Fruit fly (Drosophila melanogaster) whole organism, embryonic: ENCODE results near the gene CG9920.

Experiments
- Blimp-1 ChIP-seq: fragments of 200-800 bp; sonication (Bioruptor generic); optimal IDR thresholded peaks from 3 replicates; lab custom pipeline; 2018; ENCODE audit warnings: missing biosample characterization, missing genetic modification characterization, mild to moderate bottlenecking, moderate library complexity, missing genetic modification reagents
- CG10565 ChIP-seq: fragments of 200-800 bp; sonication (Bioruptor generic); optimal IDR thresholded peaks from 3 replicates; lab custom pipeline; 2016; ENCODE audit warnings: missing biosample characterization, mild to moderate bottlenecking, missing genetic modification characterization
- CG10654 ChIP-seq: fragments of 200-800 bp; sonication (Bioruptor generic); optimal IDR thresholded peaks from 2 replicates; lab custom pipeline; 2016; ENCODE audit warnings: missing biosample characterization, missing genetic modification characterization
- CG10979 ChIP-seq: fragments of 200-800 bp; sonication (Bioruptor generic); optimal IDR thresholded peaks from 2 replicates; lab custom pipeline; 2018; ENCODE audit warnings: missing biosample characterization, mild to moderate bottlenecking, missing genetic modification characterization, moderate library complexity
- CG16813 ChIP-seq: fragments of 200-800 bp; sonication (Bioruptor generic); IDR thresholded peaks from 3 replicates; pipeline ENCODE4 v1.3.6; 2022; ENCODE audit warnings: missing biosample characterization, missing genetic modification characterization; ENCODE audit not compliant: partially characterized antibody
- CG17186 ChIP-seq: fragments of 200-800 bp; sonication (Bioruptor generic); optimal IDR thresholded peaks from 3 replicates; lab custom pipeline; 2017; ENCODE audit warnings: missing biosample characterization, missing genetic modification reagents, missing genetic modification characterization
- CG17568 ChIP-seq: fragments of 200-800 bp; sonication (Bioruptor generic); optimal IDR thresholded peaks from 2 replicates; lab custom pipeline; 2018; ENCODE audit warnings: missing biosample characterization, mild to moderate bottlenecking, missing genetic modification characterization, moderate library complexity
- CG17802 ChIP-seq: fragments of 200-800 bp; sonication (Bioruptor generic); optimal IDR thresholded peaks from 2 replicates; lab custom pipeline; 2018; ENCODE audit warnings: missing biosample characterization, mild to moderate bottlenecking, missing genetic modification characterization, moderate library complexity
- CG17829 ChIP-seq: fragments of 200-800 bp; optimal IDR thresholded peaks from 2 replicates; lab custom pipeline; 2019; ENCODE audit warnings: missing biosample characterization, mild to moderate bottlenecking, missing genetic modification characterization, moderate library complexity
- CG1792 ChIP-seq: fragments of 200-800 bp; sonication (Bioruptor generic); optimal IDR thresholded peaks from 2 replicates; lab custom pipeline; 2016; ENCODE audit warnings: missing biosample characterization, missing genetic modification characterization
- CG18476 ChIP-seq: fragments of 200-800 bp; sonication (Bioruptor generic); optimal IDR thresholded peaks from 2 replicates; lab custom pipeline; 2016; ENCODE audit warnings: missing biosample characterization, mild to moderate bottlenecking, missing genetic modification characterization
- CG18619 ChIP-seq: fragments of 200-800 bp; sonication (Bioruptor generic); optimal IDR thresholded peaks from 3 replicates; lab custom pipeline; 2017; ENCODE audit warnings: missing biosample characterization, mild to moderate bottlenecking, missing genetic modification characterization
- CG2129 ChIP-seq: fragments of 200-800 bp; sonication (Bioruptor generic); IDR thresholded peaks from 2 replicates; pipeline ENCODE4 v1.3.6; 2022; ENCODE audit warnings: missing biosample characterization, missing genetic modification characterization; ENCODE audit not compliant: partially characterized antibody
- CG31388 ChIP-seq: fragments of 200-800 bp; sonication (Bioruptor generic); optimal IDR thresholded peaks from 2 replicates; lab custom pipeline; 2016; ENCODE audit warnings: missing biosample characterization, missing genetic modification characterization
- CG3281 ChIP-seq: fragments of 200-800 bp; sonication (Bioruptor generic); optimal IDR thresholded peaks from 3 replicates; lab custom pipeline; 2017; ENCODE audit warnings: missing biosample characterization, mild to moderate bottlenecking, missing genetic modification characterization
- CG4854 ChIP-seq: fragments of 200-800 bp; sonication (Bioruptor generic); optimal IDR thresholded peaks from 2 replicates; lab custom pipeline; 2016; ENCODE audit warnings: missing biosample characterization, missing genetic modification characterization, inconsistent platforms
- CG6254 ChIP-seq: fragments of 200-800 bp; sonication (Bioruptor generic); optimal IDR thresholded peaks from 3 replicates; lab custom pipeline; 2017; ENCODE audit warnings: mild to moderate bottlenecking, missing biosample characterization, missing genetic modification reagents, missing genetic modification characterization
- CG7928 ChIP-seq: fragments of 200-800 bp; sonication (Bioruptor generic); optimal IDR thresholded peaks from 2 replicates; lab custom pipeline; 2017; ENCODE audit warnings: missing biosample characterization, mild to moderate bottlenecking, missing genetic modification characterization
- CG8388 ChIP-seq: fragments of 200-800 bp; sonication (Bioruptor generic); optimal IDR thresholded peaks from 2 replicates; lab custom pipeline; 2019; ENCODE audit warnings: missing biosample characterization, mild to moderate bottlenecking, missing genetic modification characterization, moderate library complexity
- Deaf1 ChIP-seq: fragments of 200-800 bp; optimal IDR thresholded peaks from 3 replicates; lab custom pipeline; 2019; ENCODE audit warnings: missing biosample characterization, mild to moderate bottlenecking, missing genetic modification characterization, moderate library complexity
- Drgx ChIP-seq: fragments of 200-800 bp; sonication (Bioruptor generic); IDR thresholded peaks from 2 replicates; pipeline ENCODE4 v1.3.6; 2022; ENCODE audit warnings: missing biosample characterization, missing genetic modification characterization
- E2f1 ChIP-seq: fragments of 200-800 bp; sonication (Bioruptor generic); IDR thresholded peaks from 2 replicates; pipeline ENCODE4 v1.3.6; 2022; ENCODE audit warnings: missing biosample characterization, missing genetic modification characterization
- H15 ChIP-seq: fragments of 200-800 bp; sonication (Bioruptor generic); IDR thresholded peaks from 3 replicates; pipeline ENCODE4 v1.3.6; 2022; ENCODE audit warnings: missing biosample characterization, missing genetic modification characterization
- Hr39 ChIP-seq: fragments of >200 bp; optimal IDR thresholded peaks from 2 replicates; lab custom pipeline; 2017
- MTF-1 ChIP-seq: fragments of 200-800 bp; sonication (Bioruptor generic); optimal IDR thresholded peaks from 2 replicates; lab custom pipeline; 2018; ENCODE audit warnings: missing biosample characterization, mild to moderate bottlenecking, missing genetic modification characterization, borderline replicate concordance
- Pdp1 ChIP-seq, 2 experiments: fragments of 200-800 bp; sonication (Bioruptor generic); optimal IDR thresholded peaks; 3 replicates each; lab custom pipeline; 2016; ENCODE audit warnings: missing biosample characterization in 2 of 2, missing genetic modification characterization in 2 of 2, mild to moderate bottlenecking in 1 of 2, moderate library complexity in 1 of 2
- TFAM ChIP-seq: fragments of 200-800 bp; sonication (Bioruptor generic); optimal IDR thresholded peaks from 2 replicates; lab custom pipeline; 2017; ENCODE audit warnings: missing biosample characterization, missing genetic modification characterization, inconsistent platforms
- YL-1 ChIP-seq: fragments of 200-800 bp; sonication (Bioruptor generic); optimal IDR thresholded peaks from 3 replicates; lab custom pipeline; 2017; ENCODE audit warnings: missing biosample characterization, mild to moderate bottlenecking, missing genetic modification characterization
- amos ChIP-seq: fragments of 200-800 bp; sonication (Bioruptor generic); IDR thresholded peaks from 2 replicates; pipeline ENCODE4 v1.3.6; 2022; ENCODE audit warnings: missing biosample characterization, missing genetic modification characterization; ENCODE audit not compliant: partially characterized antibody
- bab2 ChIP-seq: fragments of 200-800 bp; sonication (Bioruptor generic); optimal IDR thresholded peaks from 2 replicates; lab custom pipeline; 2016; ENCODE audit warnings: missing biosample characterization, missing genetic modification characterization
- bowl ChIP-seq: fragments of 200-800 bp; sonication (Bioruptor generic); IDR thresholded peaks from 2 replicates; pipeline ENCODE4 v1.3.6; 2022; ENCODE audit warnings: missing biosample characterization, missing genetic modification characterization
- cg ChIP-seq: fragments of 200-800 bp; sonication (Bioruptor generic); optimal IDR thresholded peaks from 3 replicates; lab custom pipeline; 2019; ENCODE audit warnings: missing biosample characterization, mild to moderate bottlenecking, missing genetic modification characterization, moderate library complexity
- ci ChIP-seq: fragments of 200-800 bp; sonication (Bioruptor generic); IDR thresholded peaks from 3 replicates; pipeline ENCODE4 v1.3.6; 2022; ENCODE audit warnings: missing biosample characterization, missing genetic modification characterization
- crol ChIP-seq: fragments of 200-800 bp; sonication (Bioruptor generic); IDR thresholded peaks from 2 replicates; pipeline ENCODE4 v1.3.6; 2022; ENCODE audit warnings: missing biosample characterization, missing genetic modification characterization
- disco-r ChIP-seq: fragments of 200-800 bp; sonication (Bioruptor generic); optimal IDR thresholded peaks from 2 replicates; lab custom pipeline; 2016; ENCODE audit warnings: missing biosample characterization, missing genetic modification characterization
- esg ChIP-seq: fragments of 200-800 bp; sonication (Bioruptor generic); conservative IDR thresholded peaks from 2 replicates; pipeline ENCODE4 v1.3.6; 2022; ENCODE audit warnings: missing biosample characterization, missing genetic modification characterization
- ftz-f1 ChIP-seq: fragments of 200-800 bp; sonication (Bioruptor generic); optimal IDR thresholded peaks from 2 replicates; lab custom pipeline; 2016; ENCODE audit warnings: missing biosample characterization, missing genetic modification characterization
- grau ChIP-seq: fragments of 200-800 bp; optimal IDR thresholded peaks from 3 replicates; lab custom pipeline; 2019; ENCODE audit warnings: missing biosample characterization, mild to moderate bottlenecking, missing genetic modification characterization, moderate library complexity
- ham ChIP-seq: fragments of 200-800 bp; sonication (Bioruptor generic); IDR thresholded peaks from 2 replicates; pipeline ENCODE4 v1.3.6; 2022; ENCODE audit warnings: missing biosample characterization, missing genetic modification characterization
- hbn ChIP-seq: fragments of 200-800 bp; sonication (Bioruptor generic); IDR thresholded peaks from 2 replicates; pipeline ENCODE4 v1.3.6; 2022; ENCODE audit warnings: missing biosample characterization, missing genetic modification characterization; ENCODE audit not compliant: partially characterized antibody
- kah ChIP-seq: fragments of 200-800 bp; sonication (Bioruptor generic); optimal IDR thresholded peaks from 2 replicates; lab custom pipeline; 2018; ENCODE audit warnings: missing biosample characterization, mild to moderate bottlenecking, missing genetic modification characterization
- nerfin-1 ChIP-seq: fragments of 200-800 bp; sonication (Bioruptor generic); optimal IDR thresholded peaks from 3 replicates; lab custom pipeline; 2019; ENCODE audit warnings: missing biosample characterization, mild to moderate bottlenecking, missing genetic modification characterization, moderate library complexity
- nmo ChIP-seq: fragments of 200-800 bp; sonication (Bioruptor generic); optimal IDR thresholded peaks from 2 replicates; lab custom pipeline; 2018; ENCODE audit warnings: missing biosample characterization, mild to moderate bottlenecking, missing genetic modification characterization, moderate library complexity
- odd ChIP-seq: fragments of 200-800 bp; sonication (Bioruptor generic); optimal IDR thresholded peaks from 2 replicates; lab custom pipeline; 2017; ENCODE audit warnings: missing biosample characterization, mild to moderate bottlenecking, missing genetic modification characterization
- prd ChIP-seq, 3 experiments: fragments of >200 bp in 2 of 3; fragments of 200-800 bp in 1 of 3; sonication (Bioruptor generic) in 1 of 3; optimal IDR thresholded peaks in 2 of 3; IDR thresholded peaks in 1 of 3; 2 replicates in 2 of 3; 3 replicates in 1 of 3; pipeline versions ENCODE4 v1.3.6 to Lab custom; 2017 to 2022; ENCODE audit warnings: missing biosample characterization in 1 of 3, missing genetic modification characterization in 1 of 3
- seq ChIP-seq: fragments of 200-800 bp; sonication (Bioruptor generic); IDR thresholded peaks from 2 replicates; pipeline ENCODE4 v1.3.6; 2022; ENCODE audit warnings: missing biosample characterization, missing genetic modification characterization
- tap ChIP-seq: fragments of 200-800 bp; optimal IDR thresholded peaks from 3 replicates; lab custom pipeline; 2019; ENCODE audit warnings: missing biosample characterization, mild to moderate bottlenecking, missing genetic modification characterization, moderate library complexity
- zen ChIP-seq: fragments of 200-800 bp; sonication (Bioruptor generic); optimal IDR thresholded peaks from 3 replicates; lab custom pipeline; 2018; ENCODE audit warnings: missing biosample characterization, mild to moderate bottlenecking, missing genetic modification characterization, moderate library complexity

Gene CG9920

DNA sequence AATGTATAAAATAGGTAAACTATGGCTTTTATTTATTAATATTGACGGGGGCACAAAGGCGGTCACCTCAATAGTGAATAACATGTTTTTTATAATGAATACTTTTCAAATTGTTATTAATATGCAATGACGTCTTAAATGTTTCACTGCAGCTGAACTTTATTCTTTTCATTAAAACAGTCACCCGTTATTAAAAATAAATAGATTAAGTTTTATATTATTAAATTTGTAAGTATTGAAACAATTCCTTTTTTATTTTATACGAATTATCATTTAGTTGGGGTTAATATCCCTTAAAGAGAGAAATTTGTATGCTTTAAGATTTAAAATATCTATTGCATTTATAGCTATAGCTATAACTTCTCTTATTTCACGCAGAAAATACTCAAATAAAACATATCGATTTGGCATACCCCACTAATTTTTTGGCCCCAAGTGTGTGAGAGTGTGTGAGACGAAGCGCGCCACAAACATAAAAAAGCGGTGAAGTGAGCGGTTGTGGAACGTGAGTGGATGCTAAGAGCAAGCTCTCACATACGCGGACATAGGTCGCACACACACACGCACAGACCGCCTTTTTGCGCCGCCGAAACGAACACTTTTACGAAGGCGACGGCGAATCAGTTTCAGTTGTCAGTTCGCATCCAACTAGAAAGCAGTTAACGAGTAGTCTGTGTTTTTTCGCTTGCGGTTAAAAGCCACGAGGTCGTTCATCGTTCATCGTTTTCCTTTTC, 41.4 kb downstream of the CG9920 start, which contains the start of gene foxo (continued):
- TF ChIP-seq ham (GFP tag; lab: Robert Waterston, UW) (no peak), CG18476 (GFP tag; lab: Kevin White, UChicago) (peak; percentile 55), grau (tag; lab: Kevin White, UChicago) (peak; percentile 92), tap (peak; percentile 79), H15 (GFP tag; lab: Robert Waterston, UW) (no peak), kah (GFP tag; lab: Kevin White, UChicago) (peak; percentile 63), crol (GFP tag; lab: Robert Waterston, UW) (peak; percentile 24; the same call in 1 of the 2 replicates), disco-r (GFP tag; lab: Kevin White, UChicago) (no peak), CG8388 (GFP tag; lab: Kevin White, UChicago) (peak; percentile 72), CG31388 (GFP tag; lab: Kevin White, UChicago) (no peak), Pdp1 (GFP tag; optimal IDR thresholded peaks at IDR 0.05; lab: Kevin White, UChicago) (peak; percentile 14 to 40), zen (tag; lab: Kevin White, UChicago) (peak; percentile 48), Hr39 (no peak), nmo (GFP tag; lab: Kevin White, UChicago) (peak; percentile 93), CG3281 (peak; percentile 92), CG17568 (peak; percentile 38), bowl (no peak), Deaf1 (tag; lab: Kevin White, UChicago) (peak; percentile 97), CG10979 (tag; lab: Kevin White, UChicago) (peak; percentile 77), CG2129 (GFP tag; lab: Robert Waterston, UW) (no peak), Drgx (GFP tag; lab: Robert Waterston, UW) (peak; percentile 45), nerfin-1 (tag; lab: Kevin White, UChicago) (peak; percentile 80), ftz-f1 (peak; percentile 76), prd (optimal IDR thresholded peaks at IDR 0.05; lab: Kevin White, UChicago) (no peak), prd (GFP tag; IDR thresholded peaks at IDR 0.05; lab: Robert Waterston, UW) (peak; percentile 61), CG10565 (no peak), Blimp-1 (peak; percentile 73), CG7928 (no peak), CG18619 (GFP tag; lab: Kevin White, UChicago) (peak; percentile 90), cg (GFP tag; lab: Kevin White, UChicago) (peak; percentile 76), amos (GFP tag; lab: Robert Waterston, UW) (no peak; the same call in 1 of the 2 replicates), MTF-1 (no peak), CG17186 (GFP tag; lab: Kevin White, UChicago) (no peak), E2f1 (GFP tag; lab: Robert Waterston, UW) (no peak; the same call in none of the 2 replicates), CG17802 (tag; lab: Kevin White, UChicago) (peak; percentile 50), hbn (no peak), CG6254 (GFP tag; lab: Kevin White, UChicago) (peak; percentile 74), TFAM (GFP tag; lab: Kevin White, UChicago) (no peak), CG16813 (GFP tag; lab: Robert Waterston, UW) (no peak), CG4854 (no peak), CG1792 (GFP tag; lab: Kevin White, UChicago) (no peak), YL-1 (GFP tag; lab: Kevin White, UChicago) (peak; percentile 26), CG10654 (peak; percentile 57), bab2 (GFP tag; lab: Kevin White, UChicago) (peak; percentile 52), seq (GFP tag; lab: Robert Waterston, UW) (no peak; the same call in 1 of the 2 replicates), ci (GFP tag; lab: Robert Waterston, UW) (peak; percentile 77), CG17829 (tag; lab: Kevin White, UChicago) (peak; percentile 86), odd (GFP tag; lab: Kevin White, UChicago) (peak; percentile 91), esg (GFP tag; lab: Robert Waterston, UW) (peak; percentile 56)
